Worm (Caenorhabditis elegans) whole organism, late embryonic: ENCODE data around the gene F26F2.8.

Source experiments
- ama-1 ChIP-seq: fragments of 150-350 bp; optimal IDR thresholded peaks from 2 replicates; lab custom pipeline; 2014
- fkh-6 ChIP-seq: sonication (generic microtip); optimal IDR thresholded peaks from 2 replicates; lab custom pipeline; 2016; ENCODE audit warnings: missing genetic modification characterization, missing compliant biosample characterization
- pha-4 ChIP-seq: fragments of 150-350 bp; optimal IDR thresholded peaks from 2 replicates; lab custom pipeline; 2018; ENCODE audit warnings: missing biosample characterization, missing genetic modification reagents, missing genetic modification characterization
- ref-2 ChIP-seq: sonication (generic microtip); optimal IDR thresholded peaks from 2 replicates; lab custom pipeline; 2016; ENCODE audit warnings: missing genetic modification characterization, missing compliant biosample characterization
- unc-86 ChIP-seq: sonication (generic microtip); optimal IDR thresholded peaks from 2 replicates; lab custom pipeline; 2016; ENCODE audit warnings: missing genetic modification characterization, missing compliant biosample characterization

DNA sequence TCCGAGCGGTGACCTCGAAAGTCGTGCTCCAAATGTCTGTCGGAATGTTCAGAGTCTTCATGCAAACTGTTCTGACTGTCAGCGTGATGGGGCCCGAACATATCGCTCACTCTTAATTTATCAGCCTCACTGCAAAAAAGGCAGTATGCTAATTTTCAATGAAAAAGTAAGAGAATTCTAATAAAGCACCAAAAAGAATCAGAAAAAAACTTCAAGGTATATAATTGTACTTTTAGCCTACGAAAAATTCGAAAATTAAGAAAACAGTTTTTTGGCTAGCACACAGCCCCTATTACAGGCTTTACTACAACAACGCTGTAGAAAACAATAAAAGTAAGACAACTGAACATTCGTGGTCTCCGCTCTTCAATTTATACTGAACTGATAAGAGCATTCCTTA is 17.6 kb upstream of the F26F2.8 start, which contains the start of gene F26F2.1:
- no peak for TF ChIP-seq pha-4
- TF ChIP-seq ama-1 (lab: Kevin White, UChicago): no peak
- no peak for TF ChIP-seq ref-2 (tag; lab: Kevin White, UChicago)
- no peak for TF ChIP-seq fkh-6 (tag; lab: Kevin White, UChicago)
- TF ChIP-seq unc-86: no peak
